Worm (Caenorhabditis elegans): ENCODE measurements around the gene F09A5.3.

F09A5.3 gene

ce11 chrX:13121104-13121503 is 20.3 kb upstream of the F09A5.3 start (continued):
- TF ChIP-seq mxl-1 (tag; optimal IDR thresholded peaks at IDR 0.05) (peak; percentile 21), zim-3 (tag; optimal IDR thresholded peaks at IDR 0.05) (peak; percentile 86)

- TF ChIP-seq chd-7 (tag; optimal IDR thresholded peaks at IDR 0.05): no peak
- TF ChIP-seq ceh-58 (GFP tag; IDR thresholded peaks at IDR 0.05): no peak
- TF ChIP-seq let-607 (tag; optimal IDR thresholded peaks at IDR 0.05): no peak
- TF ChIP-seq madf-8 (GFP tag; conservative IDR thresholded peaks at IDR 0.05): no peak
- no peak for TF ChIP-seq cebp-2 (GFP tag; IDR thresholded peaks at IDR 0.05)
- no peak for TF ChIP-seq D2030.7 (GFP tag; IDR thresholded peaks at IDR 0.05)
- TF ChIP-seq F23B12.7 (tag; optimal IDR thresholded peaks at IDR 0.05; ENCODE audit: insufficient read depth): no peak
Measured at ce11 chrX:13122191-13122590, 19.2 kb upstream of the F09A5.3 start, which contains the start of gene snx-17. snx-17 (minus strand) TSS chrX:13122291.

- TF ChIP-seq unc-62 (GFP tag; optimal IDR thresholded peaks at IDR 0.05) (no peak), K12H6.12 (tag; optimal IDR thresholded peaks at IDR 0.05) (no peak), C17E4.6 (GFP tag; IDR thresholded peaks at IDR 0.05) (no peak), nfya-2 (GFP tag; IDR thresholded peaks at IDR 0.05) (no peak), ceh-27 (GFP tag; optimal IDR thresholded peaks at IDR 0.05) (no peak), him-1 (tag; optimal IDR thresholded peaks at IDR 0.05) (no peak), madf-10 (tag; optimal IDR thresholded peaks at IDR 0.05) (no peak), rpc-1 (optimal IDR thresholded peaks at IDR 0.05) (no peak), rpc-1 (tag; optimal IDR thresholded peaks at IDR 0.05) (no peak), bed-2 (GFP tag; IDR thresholded peaks at IDR 0.05) (no peak), ccch-3 (GFP tag; optimal IDR thresholded peaks at IDR 0.05) (no peak), hmg-1.2 (GFP tag; IDR thresholded peaks at IDR 0.05) (no peak), let-607 (tag; optimal IDR thresholded peaks at IDR 0.05) (no peak), B0019.2 (GFP tag; conservative IDR thresholded peaks at IDR 0.05) (no peak), sea-2 (GFP tag; IDR thresholded peaks at IDR 0.05) (no peak), attf-3 (GFP tag; conservative IDR thresholded peaks at IDR 0.05) (no peak), snpc-1.3 (tag; optimal IDR thresholded peaks at IDR 0.05; ENCODE audit: insufficient read depth) (no peak), cebp-2 (GFP tag; IDR thresholded peaks at IDR 0.05) (no peak), rcor-1 (GFP tag; IDR thresholded peaks at IDR 0.05) (no peak)
Measured at ce11 chrX:13126420-13126819, 15.0 kb upstream of the F09A5.3 start, which contains the start of gene F17H10.4. F17H10.4 (minus strand) TSS chrX:13126520.

ce11 chrX:13129949-13130348 is 11.5 kb upstream of the F09A5.3 start, which contains the start of gene spin-3:
spin-3 (plus strand) TSS chrX:13130249.
- no peak for TF ChIP-seq ama-1 (optimal IDR thresholded peaks at IDR 0.05)
- TF ChIP-seq ama-1 (GFP tag; optimal IDR thresholded peaks at IDR 0.05): no peak
- TF ChIP-seq madf-6 (GFP tag; IDR thresholded peaks at IDR 0.05): no peak
- no peak for TF ChIP-seq F33H1.4 (GFP tag; IDR thresholded peaks at IDR 0.05)
- TF ChIP-seq ztf-28 (GFP tag; IDR thresholded peaks at IDR 0.05): no peak
- no peak for TF ChIP-seq rcor-1 (GFP tag; IDR thresholded peaks at IDR 0.05)
- TF ChIP-seq hlh-26 (GFP tag; conservative IDR thresholded peaks at IDR 0.05): no peak
- no peak for TF ChIP-seq lsl-1 (GFP tag; optimal IDR thresholded peaks at IDR 0.05)
- no peak for TF ChIP-seq cebp-2 (GFP tag; IDR thresholded peaks at IDR 0.05)
- no peak for TF ChIP-seq F57C9.4 (tag; optimal IDR thresholded peaks at IDR 0.05)
- TF ChIP-seq Y95B8A.8 (GFP tag; IDR thresholded peaks at IDR 0.05): no peak
